Worm (Caenorhabditis elegans): ENCODE data around the gene lin-23.

ce11 chrII:6422812-6423211 lies 51.7 kb downstream of the lin-23 start, which contains the start of gene K03H9.3:
- TF ChIP-seq ztf-29 (GFP tag; IDR thresholded peaks at IDR 0.05) (no peak), flt-1 (GFP tag; IDR thresholded peaks at IDR 0.05) (no peak), tab-1 (GFP tag; IDR thresholded peaks at IDR 0.05) (no peak), cog-1 (tag; optimal IDR thresholded peaks at IDR 0.05) (no peak), ztf-23 (GFP tag; IDR thresholded peaks at IDR 0.05) (no peak), med-1 (GFP tag; optimal IDR thresholded peaks at IDR 0.05; ENCODE audit: insufficient read depth) (no peak)

All from whole organism, midembryonic.